Fruit fly (Drosophila melanogaster) S2 (cell line): Measurements from ENCODE around the gene CG13312.

Experiments
- CG8478 ChIP-seq: fragments of >200 bp; optimal IDR thresholded peaks from 2 replicates; lab custom pipeline; 2018
- CTCF ChIP-seq, 2 experiments: fragments of >200 bp; optimal IDR thresholded peaks; 2 replicates each; lab custom pipeline; 2018

DNA sequence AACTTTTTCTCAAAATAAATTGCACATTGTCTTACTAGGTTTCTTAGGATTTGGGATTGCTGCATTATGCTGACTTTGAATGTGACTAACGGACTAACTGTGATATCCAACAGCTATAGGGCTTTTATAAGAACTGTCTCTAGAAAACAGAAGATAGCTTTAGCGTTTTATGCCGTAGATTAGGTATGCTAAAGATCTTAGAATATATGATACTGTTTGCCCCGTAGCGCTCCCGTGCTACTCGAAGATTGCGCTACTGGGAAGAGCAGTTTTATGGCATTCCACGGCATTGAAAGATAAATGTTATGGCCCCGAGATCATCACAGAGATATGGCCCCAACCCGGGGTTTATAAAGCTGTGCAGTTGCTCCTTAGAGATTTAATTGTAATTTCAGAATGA, 4.9 kb downstream of the CG13312 start, which contains the start of the genes CG13311 and CG34426:
- TF ChIP-seq CTCF (optimal IDR thresholded peaks at IDR 0.05; lab: Kevin White, UChicago) (no peak), CG8478 (lab: Kevin White, UChicago) (no peak)
